Worm (Caenorhabditis elegans): ENCODE measurements around the gene K02F3.2.

The K02F3.2 gene

DNA sequence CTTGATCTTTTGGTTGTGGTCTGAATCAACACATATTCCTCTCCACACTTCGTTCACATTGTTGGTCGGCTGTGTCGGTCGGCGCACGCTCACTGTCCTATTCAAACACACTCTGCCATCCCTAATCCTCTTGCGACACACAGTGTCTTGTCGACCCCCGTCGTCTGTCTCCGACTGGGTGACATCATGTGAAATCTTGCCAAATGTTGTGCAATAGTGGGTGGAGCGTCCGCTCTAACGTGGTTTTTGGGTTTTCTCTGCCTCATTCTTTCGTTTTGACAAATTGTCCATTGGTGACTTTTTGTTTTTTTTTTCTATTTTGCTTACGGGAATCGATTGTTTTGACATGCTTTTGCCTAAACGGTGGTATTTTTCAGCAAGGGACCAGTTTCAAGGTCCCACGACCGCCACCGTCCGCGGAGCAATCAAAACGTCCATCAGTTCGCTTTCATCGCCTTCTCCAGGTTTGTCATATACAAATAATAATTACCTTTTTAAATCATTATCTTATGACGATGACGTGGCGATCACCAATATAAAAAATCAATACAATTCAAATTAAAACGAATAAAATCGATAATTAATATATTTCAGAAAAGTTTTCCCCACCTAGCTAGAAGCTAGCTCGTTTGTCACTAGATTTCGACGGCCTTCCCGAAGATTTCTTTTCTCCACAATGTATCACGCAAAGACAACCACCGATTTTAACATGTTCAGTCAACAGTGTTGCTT lies 11.8 kb upstream of the K02F3.2 start (continued):
- TF ChIP-seq him-1 (tag; optimal IDR thresholded peaks at IDR 0.05): no peak
- no peak for TF ChIP-seq snpc-3.4 (tag; optimal IDR thresholded peaks at IDR 0.05)
- TF ChIP-seq ZK185.1 (tag; optimal IDR thresholded peaks at IDR 0.05; ENCODE audit: poor library complexity, severe bottlenecking): peak; percentile 78
- no peak for TF ChIP-seq mes-4 (tag; optimal IDR thresholded peaks at IDR 0.05)
- no peak for TF ChIP-seq nfya-1 (tag; optimal IDR thresholded peaks at IDR 0.05; ENCODE audit: borderline replicate concordance, insufficient read depth)
- peak; percentile 93; the same call in 1 of the 2 replicates for TF ChIP-seq cebp-2 (GFP tag; IDR thresholded peaks at IDR 0.05)
- no peak for TF ChIP-seq sptf-2 (GFP tag; optimal IDR thresholded peaks at IDR 0.05)
- no peak for TF ChIP-seq hlh-12 (tag; optimal IDR thresholded peaks at IDR 0.05)
- no peak for TF ChIP-seq xnd-1 (tag; optimal IDR thresholded peaks at IDR 0.05)
- peak; percentile 79; the same call in 1 of the 2 replicates for TF ChIP-seq ztf-6 (GFP tag; IDR thresholded peaks at IDR 0.05)
- TF ChIP-seq efl-1 (GFP tag; optimal IDR thresholded peaks at IDR 0.05): no peak
- no peak for TF ChIP-seq F10E7.11 (tag; optimal IDR thresholded peaks at IDR 0.05)
- TF ChIP-seq snpc-1.1 (tag; optimal IDR thresholded peaks at IDR 0.05; ENCODE audit: insufficient read depth): no peak
- no peak for TF ChIP-seq ceh-58 (GFP tag; IDR thresholded peaks at IDR 0.05)
- TF ChIP-seq F33H1.4 (GFP tag; IDR thresholded peaks at IDR 0.05): peak; percentile 39; the same call in 1 of the 2 replicates
- TF ChIP-seq lin-26 (GFP tag; IDR thresholded peaks at IDR 0.05): peak; percentile 60; the same call in 1 of the 2 replicates
- no peak for TF ChIP-seq mel-28 (tag; optimal IDR thresholded peaks at IDR 0.05; ENCODE audit: borderline replicate concordance)
- TF ChIP-seq lir-1 (GFP tag; conservative IDR thresholded peaks at IDR 0.05): peak; percentile 17; the same call in 1 of the 2 replicates
- peak; percentile 84 for TF ChIP-seq nfyb-1 (GFP tag; IDR thresholded peaks at IDR 0.05)
- no peak for TF ChIP-seq B0019.2 (GFP tag; conservative IDR thresholded peaks at IDR 0.05)
- TF ChIP-seq nhr-80 (tag; optimal IDR thresholded peaks at IDR 0.05): peak; percentile 95
- TF ChIP-seq F23B12.7 (tag; optimal IDR thresholded peaks at IDR 0.05; ENCODE audit: insufficient read depth): peak; percentile 40
- TF ChIP-seq ceh-100 (GFP tag; IDR thresholded peaks at IDR 0.05): peak; percentile 45; the same call in 1 of the 2 replicates
- peak; percentile 86 for TF ChIP-seq K12H6.12 (tag; optimal IDR thresholded peaks at IDR 0.05)
- peak; percentile 61; the same call in 1 of the 2 replicates for TF ChIP-seq B0336.3 (GFP tag; IDR thresholded peaks at IDR 0.05)
- no peak for TF ChIP-seq rec-8 (tag; optimal IDR thresholded peaks at IDR 0.05)
- TF ChIP-seq ceh-27 (GFP tag; optimal IDR thresholded peaks at IDR 0.05): peak; percentile 91
- TF ChIP-seq F55B11.4 (tag; optimal IDR thresholded peaks at IDR 0.05; ENCODE audit: borderline replicate concordance, insufficient read depth): no peak
- no peak for TF ChIP-seq ets-4 (GFP tag; optimal IDR thresholded peaks at IDR 0.05)
- TF ChIP-seq ceh-79 (tag; optimal IDR thresholded peaks at IDR 0.05): no peak
- no peak for TF ChIP-seq ztf-28 (GFP tag; IDR thresholded peaks at IDR 0.05)
- no peak for TF ChIP-seq T07F8.4 (tag; optimal IDR thresholded peaks at IDR 0.05)
- TF ChIP-seq ztf-26 (tag; optimal IDR thresholded peaks at IDR 0.05): peak; percentile 92
- TF ChIP-seq lin-35 (GFP tag; optimal IDR thresholded peaks at IDR 0.05): no peak
- peak; percentile 68 for TF ChIP-seq somi-1 (GFP tag; optimal IDR thresholded peaks at IDR 0.05)
- TF ChIP-seq tbx-9 (tag; optimal IDR thresholded peaks at IDR 0.05; ENCODE audit: borderline replicate concordance): no peak
- no peak for TF ChIP-seq lsl-1 (GFP tag; optimal IDR thresholded peaks at IDR 0.05)
- TF ChIP-seq nhr-179 (tag; optimal IDR thresholded peaks at IDR 0.05): no peak
- no peak for TF ChIP-seq ceh-40 (GFP tag; IDR thresholded peaks at IDR 0.05)
- TF ChIP-seq F49E8.2 (tag; optimal IDR thresholded peaks at IDR 0.05; ENCODE audit: insufficient read depth): no peak
- TF ChIP-seq mxl-1 (tag; optimal IDR thresholded peaks at IDR 0.05): no peak
- TF ChIP-seq F22D6.2 (tag; optimal IDR thresholded peaks at IDR 0.05): peak; percentile 81
- no peak for TF ChIP-seq nfya-2 (GFP tag; IDR thresholded peaks at IDR 0.05)
- no peak for TF ChIP-seq sdz-38 (tag; optimal IDR thresholded peaks at IDR 0.05)
- TF ChIP-seq egl-18 (GFP tag; IDR thresholded peaks at IDR 0.05): no peak
- no peak for TF ChIP-seq madf-6 (GFP tag; IDR thresholded peaks at IDR 0.05)
